Worm (Caenorhabditis elegans) whole organism, L2 larva: Measurements from ENCODE around the gene ikke-1.

Source experiments
- C34F6.9 ChIP-seq: fragments of 150-350 bp; optimal IDR thresholded peaks from 2 replicates; lab custom pipeline; 2014; ENCODE audit warnings: missing biosample characterization, missing genetic modification characterization
- F13H6.1 ChIP-seq: sonication (generic microtip); optimal IDR thresholded peaks from 2 replicates; lab custom pipeline; 2016; ENCODE audit warnings: missing genetic modification characterization, missing compliant biosample characterization
- R02D3.7 ChIP-seq: fragments of 150-350 bp; optimal IDR thresholded peaks from 2 replicates; lab custom pipeline; 2014; ENCODE audit warnings: missing biosample characterization, missing genetic modification characterization
- Y55F3AM.14 ChIP-seq: fragments of 200-800 bp; sonication (Bioruptor generic); optimal IDR thresholded peaks from 2 replicates; lab custom pipeline; 2018; ENCODE audit warnings: mild to moderate bottlenecking, missing genetic modification characterization, missing compliant biosample characterization
- ZK546.5 ChIP-seq: sonication (generic microtip); optimal IDR thresholded peaks from 2 replicates; lab custom pipeline; 2017; ENCODE audit warnings: missing biosample characterization, missing genetic modification characterization
- alr-1 ChIP-seq: fragments of 150-350 bp; optimal IDR thresholded peaks from 2 replicates; lab custom pipeline; 2014; ENCODE audit warnings: missing biosample characterization, missing genetic modification characterization
- aly-2 ChIP-seq: fragments of 150-350 bp; optimal IDR thresholded peaks from 2 replicates; lab custom pipeline; 2014; ENCODE audit warnings: missing biosample characterization, missing genetic modification characterization
- ama-1 ChIP-seq: fragments of 150-350 bp; optimal IDR thresholded peaks from 2 replicates; lab custom pipeline; 2018; ENCODE audit warnings: inconsistent platforms
- blmp-1 ChIP-seq: sonication (generic microtip); optimal IDR thresholded peaks from 2 replicates; lab custom pipeline; 2017; ENCODE audit warnings: missing genetic modification characterization, mild to moderate bottlenecking, missing compliant biosample characterization, antibody characterized with exemption, moderate library complexity; ENCODE audit not compliant: insufficient read depth
- ceh-16 ChIP-seq: fragments of 150-350 bp; optimal IDR thresholded peaks from 2 replicates; lab custom pipeline; 2014; ENCODE audit warnings: missing biosample characterization, missing genetic modification characterization
- ceh-82 ChIP-seq: fragments of 150-350 bp; optimal IDR thresholded peaks from 2 replicates; lab custom pipeline; 2014; ENCODE audit warnings: missing biosample characterization, missing genetic modification characterization
- crh-2 ChIP-seq: sonication (generic microtip); optimal IDR thresholded peaks from 2 replicates; lab custom pipeline; 2017; ENCODE audit warnings: missing biosample characterization, missing genetic modification characterization
- elt-1 ChIP-seq: fragments of 150-350 bp; optimal IDR thresholded peaks from 2 replicates; lab custom pipeline; 2014; ENCODE audit warnings: missing biosample characterization, missing genetic modification characterization
- elt-3 ChIP-seq: sonication (generic microtip); optimal IDR thresholded peaks from 2 replicates; lab custom pipeline; 2017; ENCODE audit warnings: missing biosample characterization, missing genetic modification characterization
- fos-1 ChIP-seq: fragments of 150-350 bp; optimal IDR thresholded peaks from 2 replicates; lab custom pipeline; 2014; ENCODE audit warnings: missing biosample characterization, missing genetic modification characterization
- gmeb-1 ChIP-seq: fragments of 150-350 bp; optimal IDR thresholded peaks from 2 replicates; lab custom pipeline; 2014; ENCODE audit warnings: missing biosample characterization, missing genetic modification characterization
- lin-11 ChIP-seq: fragments of 150-350 bp; sonication (generic microtip); optimal IDR thresholded peaks from 2 replicates; lab custom pipeline; 2014; ENCODE audit warnings: missing biosample characterization, missing genetic modification characterization, inconsistent platforms, mixed read lengths
- lin-13 ChIP-seq: fragments of 150-350 bp; optimal IDR thresholded peaks from 2 replicates; lab custom pipeline; 2014; ENCODE audit warnings: missing biosample characterization, missing genetic modification reagents, missing genetic modification characterization
- lsy-2 ChIP-seq, 2 experiments: fragments of 150-350 bp in 1 of 2; sonication (generic microtip) in 1 of 2; optimal IDR thresholded peaks; 2 replicates each; lab custom pipeline; 2014 to 2017; ENCODE audit warnings: missing biosample characterization in 2 of 2, missing genetic modification characterization in 2 of 2
- mab-5 ChIP-seq: fragments of 150-350 bp; optimal IDR thresholded peaks from 2 replicates; lab custom pipeline; 2014; ENCODE audit warnings: missing biosample characterization, missing genetic modification characterization
- mbf-1 ChIP-seq: sonication (generic microtip); optimal IDR thresholded peaks from 2 replicates; lab custom pipeline; 2017; ENCODE audit warnings: missing biosample characterization, missing genetic modification characterization
- mdl-1 ChIP-seq, 2 experiments: fragments of 150-350 bp in 1 of 2; sonication (generic microtip) in 1 of 2; optimal IDR thresholded peaks; 2 replicates each; lab custom pipeline; 2017; ENCODE audit warnings: missing biosample characterization in 2 of 2, missing genetic modification characterization in 2 of 2
- nhr-10 ChIP-seq: sonication (generic microtip); optimal IDR thresholded peaks from 2 replicates; lab custom pipeline; 2017; ENCODE audit warnings: missing biosample characterization, missing genetic modification characterization
- nhr-11 ChIP-seq: fragments of 150-350 bp; optimal IDR thresholded peaks from 2 replicates; lab custom pipeline; 2014; ENCODE audit warnings: missing biosample characterization, missing genetic modification characterization
- nhr-12 ChIP-seq: fragments of 150-350 bp; optimal IDR thresholded peaks from 2 replicates; lab custom pipeline; 2014; ENCODE audit warnings: missing biosample characterization, missing genetic modification characterization
- nhr-129 ChIP-seq: fragments of 150-350 bp; optimal IDR thresholded peaks from 2 replicates; lab custom pipeline; 2014; ENCODE audit warnings: missing biosample characterization, missing genetic modification characterization
- nhr-21 ChIP-seq: fragments of 150-350 bp; optimal IDR thresholded peaks from 2 replicates; lab custom pipeline; 2014; ENCODE audit warnings: missing biosample characterization, missing genetic modification characterization
- nhr-237 ChIP-seq: fragments of 150-350 bp; optimal IDR thresholded peaks from 2 replicates; lab custom pipeline; 2014; ENCODE audit warnings: missing biosample characterization, missing genetic modification characterization
- nhr-25 ChIP-seq: fragments of 150-350 bp; sonication (generic microtip); optimal IDR thresholded peaks from 3 replicates; lab custom pipeline; 2014; ENCODE audit warnings: missing biosample characterization, missing genetic modification characterization
- nhr-6 ChIP-seq: fragments of 150-350 bp; optimal IDR thresholded peaks from 2 replicates; lab custom pipeline; 2014; ENCODE audit warnings: missing biosample characterization, missing genetic modification characterization
- nhr-77 ChIP-seq: fragments of 150-350 bp; optimal IDR thresholded peaks from 2 replicates; lab custom pipeline; 2014; ENCODE audit warnings: missing biosample characterization, missing genetic modification characterization
- sem-4 ChIP-seq: fragments of 150-350 bp; optimal IDR thresholded peaks from 2 replicates; lab custom pipeline; 2014; ENCODE audit warnings: missing biosample characterization, missing genetic modification reagents, missing genetic modification characterization
- skn-1 ChIP-seq: sonication (generic microtip); optimal IDR thresholded peaks from 2 replicates; lab custom pipeline; 2017; ENCODE audit warnings: missing biosample characterization, missing genetic modification characterization
- sma-3 ChIP-seq: sonication (generic microtip); optimal IDR thresholded peaks from 2 replicates; lab custom pipeline; 2016; ENCODE audit warnings: missing genetic modification reagents, missing genetic modification characterization, missing compliant biosample characterization
- sma-9 ChIP-seq, 2 experiments: fragments of 150-350 bp in 1 of 2; sonication (generic microtip) in 1 of 2; optimal IDR thresholded peaks; 2 replicates each; lab custom pipeline; 2014 to 2016; ENCODE audit warnings: missing genetic modification characterization in 2 of 2, mild to moderate bottlenecking in 1 of 2, missing biosample characterization in 1 of 2, missing compliant biosample characterization in 1 of 2, missing genetic modification reagents in 1 of 2, moderate library complexity in 1 of 2
- snpc-4 ChIP-seq: fragments of 150-350 bp; optimal IDR thresholded peaks from 2 replicates; lab custom pipeline; 2014; ENCODE audit warnings: missing biosample characterization, missing genetic modification characterization
- unc-39 ChIP-seq: fragments of 150-350 bp; optimal IDR thresholded peaks from 2 replicates; lab custom pipeline; 2014; ENCODE audit warnings: missing biosample characterization, missing genetic modification characterization
- unc-55 ChIP-seq: fragments of 150-350 bp; sonication (generic microtip); optimal IDR thresholded peaks from 3 replicates; lab custom pipeline; 2014; ENCODE audit warnings: missing biosample characterization, missing genetic modification reagents, missing genetic modification characterization
- unc-62 ChIP-seq: fragments of 150-350 bp; optimal IDR thresholded peaks from 2 replicates; lab custom pipeline; 2014; ENCODE audit warnings: missing biosample characterization, missing genetic modification reagents, missing genetic modification characterization
- zag-1 ChIP-seq: fragments of 150-350 bp; optimal IDR thresholded peaks from 2 replicates; lab custom pipeline; 2014; ENCODE audit warnings: missing biosample characterization, missing genetic modification characterization
- ztf-1 ChIP-seq: fragments of 200-800 bp; sonication (Bioruptor generic); conservative IDR thresholded peaks from 2 replicates; pipeline ENCODE4 v1.3.6; 2022; ENCODE audit warnings: missing genetic modification characterization, missing compliant biosample characterization
- ztf-11 ChIP-seq: sonication (generic microtip); optimal IDR thresholded peaks from 2 replicates; lab custom pipeline; 2017; ENCODE audit warnings: missing biosample characterization, missing genetic modification characterization
- ztf-4 ChIP-seq: fragments of 150-350 bp; optimal IDR thresholded peaks from 2 replicates; lab custom pipeline; 2014; ENCODE audit warnings: missing biosample characterization, missing genetic modification characterization

Gene ikke-1

DNA sequence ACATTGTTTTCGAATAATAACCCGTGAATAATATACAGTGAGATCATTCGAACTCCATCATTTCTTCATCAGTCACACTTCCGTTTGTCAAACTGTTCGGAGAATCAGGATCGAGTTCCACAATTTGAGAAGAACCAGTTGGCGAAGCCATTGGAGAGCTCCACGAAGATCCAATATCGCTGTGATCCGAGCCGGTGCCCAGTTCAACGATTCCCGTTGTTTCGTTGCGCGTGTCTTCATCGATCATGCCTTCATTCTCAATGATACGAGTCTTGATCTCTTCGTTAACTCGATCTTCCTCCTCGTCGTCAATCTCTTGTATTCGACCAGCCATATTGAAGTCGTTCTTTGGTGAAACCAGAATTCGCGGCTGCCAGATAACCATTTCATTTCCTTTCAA is 1.2 kb upstream of the ikke-1 start:
- TF ChIP-seq nhr-237 (tag; lab: Kevin White, UChicago) (no peak), ceh-16 (no peak), skn-1 (no peak), ztf-4 (tag; lab: Kevin White, UChicago) (no peak)

DNA sequence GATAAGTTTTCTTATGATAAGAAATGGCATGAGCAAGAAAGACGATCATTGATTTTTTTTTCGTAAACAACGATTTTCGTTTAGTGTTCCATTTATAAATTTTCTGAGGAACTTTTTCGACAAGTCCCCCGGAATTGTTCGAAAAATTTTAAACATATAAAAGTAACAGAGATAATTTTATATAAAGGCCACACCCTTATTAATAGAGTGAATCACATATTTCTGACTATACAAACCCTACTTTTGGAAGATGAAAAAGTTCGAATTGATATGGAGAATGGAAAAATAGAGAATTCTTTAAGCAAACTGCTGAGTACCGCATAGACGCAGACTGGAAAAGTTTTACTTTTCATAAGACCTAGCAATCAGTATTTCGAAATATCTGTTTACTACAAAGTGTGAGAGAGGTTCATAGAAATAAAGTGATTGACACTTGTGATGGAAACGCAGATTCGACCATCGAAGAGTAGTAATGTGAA is 658 bp upstream of the ikke-1 start:
- no peak for TF ChIP-seq ceh-82 (tag; lab: Kevin White, UChicago)
- peak; percentile 60 for TF ChIP-seq unc-55 (GFP tag; lab: Kevin White, UChicago)
- peak; percentile 51 for TF ChIP-seq fos-1 (tag; lab: Kevin White, UChicago)
- peak in 1 of 2 experiments; percentile 90 for TF ChIP-seq lsy-2 (tag; optimal IDR thresholded peaks at IDR 0.05; lab: Kevin White, UChicago)
- TF ChIP-seq blmp-1 = no peak
- TF ChIP-seq alr-1 (tag; lab: Kevin White, UChicago) = no peak
- no peak for TF ChIP-seq elt-3 (tag; lab: Kevin White, UChicago)
- no peak for TF ChIP-seq ceh-16
- peak; percentile 31 for TF ChIP-seq zag-1
- TF ChIP-seq nhr-6 (tag; lab: Kevin White, UChicago) = peak; percentile 68
- TF ChIP-seq sem-4 (tag; lab: Kevin White, UChicago) = peak; percentile 80
- TF ChIP-seq crh-2 (tag; lab: Kevin White, UChicago) = peak; percentile 90
- peak; percentile 96 for TF ChIP-seq nhr-129 (tag; lab: Kevin White, UChicago)
- TF ChIP-seq nhr-10 (tag; lab: Kevin White, UChicago) = peak; percentile 13
- no peak for TF ChIP-seq unc-39 (tag; lab: Kevin White, UChicago)
- TF ChIP-seq C34F6.9 = peak; percentile 95
- TF ChIP-seq F13H6.1 = peak; percentile 50
- TF ChIP-seq ZK546.5 = no peak
- peak; percentile 71 for TF ChIP-seq gmeb-1 (tag; lab: Kevin White, UChicago)
- peak; percentile 65 for TF ChIP-seq sma-9 (GFP tag; optimal IDR thresholded peaks at IDR 0.05; lab: Kevin White, UChicago)
- no peak for TF ChIP-seq sma-9 (tag; optimal IDR thresholded peaks at IDR 0.05; lab: Kevin White, UChicago)
- TF ChIP-seq snpc-4 = peak; percentile 43
- no peak for TF ChIP-seq lin-11 (tag; lab: Kevin White, UChicago)
- TF ChIP-seq nhr-25 = peak; percentile 53
- TF ChIP-seq elt-1 (tag; lab: Kevin White, UChicago) = no peak
- TF ChIP-seq ztf-4 (tag; lab: Kevin White, UChicago) = peak; percentile 98
- peak; percentile 99 for TF ChIP-seq ama-1 (lab: Kevin White, UChicago)
- peak; percentile 0 for TF ChIP-seq unc-62
- TF ChIP-seq nhr-237 (tag; lab: Kevin White, UChicago) = no peak
- TF ChIP-seq skn-1 = peak; percentile 74
- peak; percentile 58 for TF ChIP-seq nhr-12
- TF ChIP-seq mbf-1 (tag; lab: Kevin White, UChicago) = no peak
- TF ChIP-seq lin-13 (GFP tag; lab: Kevin White, UChicago) = peak; percentile 85
- TF ChIP-seq mab-5 = no peak
- no peak for TF ChIP-seq nhr-77 (tag; lab: Kevin White, UChicago)
- no peak for TF ChIP-seq ztf-1 (GFP tag; lab: Robert Waterston, UW)
- peak; percentile 59 for TF ChIP-seq nhr-11 (tag; lab: Kevin White, UChicago)
- peak; percentile 59 for TF ChIP-seq Y55F3AM.14 (GFP tag; lab: Kevin White, UChicago)
- TF ChIP-seq mdl-1 (tag; optimal IDR thresholded peaks at IDR 0.05; lab: Kevin White, UChicago) = no peak
- TF ChIP-seq ztf-11 (tag; lab: Kevin White, UChicago) = no peak
- TF ChIP-seq aly-2 (tag; lab: Kevin White, UChicago) = no peak
- no peak for TF ChIP-seq R02D3.7
- peak; percentile 57 for TF ChIP-seq nhr-21 (tag; lab: Kevin White, UChicago)
- peak; percentile 73 for TF ChIP-seq sma-3 (GFP tag; lab: Kevin White, UChicago)
- TF ChIP-seq, all 48 proteins: peak for 25

DNA sequence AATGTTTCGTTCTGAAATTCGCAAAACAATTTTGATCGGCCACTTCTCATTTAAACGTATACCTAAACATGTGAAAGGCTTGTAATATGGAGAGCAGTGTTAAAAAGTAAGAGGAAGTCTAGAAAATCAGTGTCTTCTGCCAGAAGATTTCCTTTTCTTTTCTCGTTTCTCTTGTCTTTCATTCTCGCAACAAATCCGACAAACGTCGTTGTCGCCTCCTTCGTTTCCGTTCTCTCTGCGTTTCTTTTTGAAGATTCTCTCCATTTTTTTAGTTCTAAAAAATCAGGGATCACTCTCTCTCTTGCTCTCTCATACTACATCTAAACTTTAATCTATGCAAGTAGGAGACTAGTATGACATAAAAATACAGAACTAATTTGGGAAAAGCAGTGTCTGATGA is 3.2 kb downstream of the ikke-1 start:
- no peak for TF ChIP-seq F13H6.1
- TF ChIP-seq mdl-1 (tag; optimal IDR thresholded peaks at IDR 0.05; lab: Kevin White, UChicago) = no peak
- TF ChIP-seq lsy-2 (tag; optimal IDR thresholded peaks at IDR 0.05; lab: Kevin White, UChicago) = no peak
- no peak for TF ChIP-seq elt-3 (tag; lab: Kevin White, UChicago)
- no peak for TF ChIP-seq ZK546.5
- no peak for TF ChIP-seq blmp-1
- no peak for TF ChIP-seq mab-5
- no peak for TF ChIP-seq aly-2 (tag; lab: Kevin White, UChicago)
- no peak for TF ChIP-seq nhr-10 (tag; lab: Kevin White, UChicago)
- TF ChIP-seq lin-11 (tag; lab: Kevin White, UChicago) = no peak
- TF ChIP-seq nhr-129 (tag; lab: Kevin White, UChicago) = no peak
- no peak for TF ChIP-seq Y55F3AM.14 (GFP tag; lab: Kevin White, UChicago)
- no peak for TF ChIP-seq nhr-11 (tag; lab: Kevin White, UChicago)
